Worm (Caenorhabditis elegans) whole organism, L4/young adult: ENCODE results near the gene epg-9.

Source experiments
- dao-5 ChIP-seq: sonication (generic microtip); optimal IDR thresholded peaks from 2 replicates; lab custom pipeline; 2016; ENCODE audit warnings: missing genotype, missing genetic modification characterization, moderate library complexity, missing compliant biosample characterization
- him-1 ChIP-seq: sonication (generic microtip); optimal IDR thresholded peaks from 2 replicates; lab custom pipeline; 2016; ENCODE audit warnings: missing genotype, missing genetic modification reagents, missing genetic modification characterization, missing compliant biosample characterization

- no peak for TF ChIP-seq him-1 (tag; lab: Kevin White, UChicago)
- TF ChIP-seq dao-5 (tag; lab: Kevin White, UChicago): no peak
These were observed 49.1 kb upstream of the epg-9 start for ce11 chrIV:2551838-2552237.
